Fruit fly (Drosophila melanogaster) whole organism, embryonic: ENCODE data around the gene CG42814.

Experiments used
- Atf3 ChIP-seq: fragments of 200-800 bp; sonication (Bioruptor generic); optimal IDR thresholded peaks from 3 replicates; lab custom pipeline; 2016; ENCODE audit warnings: missing biosample characterization, missing genetic modification characterization
- C15 ChIP-seq: fragments of 200-800 bp; sonication (Bioruptor generic); IDR thresholded peaks from 3 replicates; pipeline ENCODE4 v1.3.6; 2022; ENCODE audit warnings: missing biosample characterization, missing genetic modification characterization
- CG10321 ChIP-seq: fragments of 200-800 bp; sonication (Bioruptor generic); IDR thresholded peaks from 2 replicates; pipeline ENCODE4 v1.3.6; 2022; ENCODE audit warnings: missing biosample characterization, missing genetic modification characterization
- CG10431 ChIP-seq: fragments of 200-800 bp; sonication (Bioruptor generic); optimal IDR thresholded peaks from 3 replicates; lab custom pipeline; 2018; ENCODE audit warnings: missing biosample characterization, mild to moderate bottlenecking, missing genetic modification characterization
- CG11398 ChIP-seq: fragments of 200-800 bp; sonication (Bioruptor generic); optimal IDR thresholded peaks from 2 replicates; lab custom pipeline; 2016; ENCODE audit warnings: missing biosample characterization, missing genetic modification characterization
- CG12299 ChIP-seq: fragments of 200-800 bp; sonication (Bioruptor generic); optimal IDR thresholded peaks from 2 replicates; lab custom pipeline; 2018; ENCODE audit warnings: missing biosample characterization, mild to moderate bottlenecking, missing genetic modification characterization
- CG13775 ChIP-seq: fragments of 200-800 bp; sonication (Bioruptor generic); optimal IDR thresholded peaks from 3 replicates; lab custom pipeline; 2017; ENCODE audit warnings: missing biosample characterization, mild to moderate bottlenecking, missing genetic modification characterization
- CG14860 ChIP-seq: fragments of 200-800 bp; sonication (Bioruptor generic); IDR thresholded peaks from 3 replicates; pipeline ENCODE4 v1.3.6; 2022; ENCODE audit warnings: missing biosample characterization, missing genetic modification characterization; ENCODE audit not compliant: partially characterized antibody
- CG14965 ChIP-seq: fragments of 200-800 bp; sonication (Bioruptor generic); optimal IDR thresholded peaks from 2 replicates; lab custom pipeline; 2016; ENCODE audit warnings: missing biosample characterization, missing genetic modification characterization, borderline replicate concordance
- CG15601 ChIP-seq: fragments of 200-800 bp; sonication (Bioruptor generic); optimal IDR thresholded peaks from 3 replicates; lab custom pipeline; 2019; ENCODE audit warnings: missing biosample characterization, mild to moderate bottlenecking, missing genetic modification characterization, moderate library complexity
- CG16779 ChIP-seq: fragments of 200-800 bp; sonication (Bioruptor generic); IDR thresholded peaks from 2 replicates; pipeline ENCODE4 v1.3.6; 2022; ENCODE audit warnings: missing biosample characterization, missing genetic modification characterization
- CG18476 ChIP-seq: fragments of 200-800 bp; sonication (Bioruptor generic); optimal IDR thresholded peaks from 2 replicates; lab custom pipeline; 2016; ENCODE audit warnings: missing biosample characterization, mild to moderate bottlenecking, missing genetic modification characterization
- CG18599 ChIP-seq: fragments of 200-800 bp; sonication (Bioruptor generic); optimal IDR thresholded peaks from 3 replicates; lab custom pipeline; 2017; ENCODE audit warnings: missing biosample characterization, missing genetic modification characterization, mild to moderate bottlenecking, moderate library complexity, missing genetic modification reagents
- CG18764 ChIP-seq: fragments of 200-800 bp; sonication (Bioruptor generic); optimal IDR thresholded peaks from 3 replicates; lab custom pipeline; 2016; ENCODE audit warnings: missing biosample characterization, missing genetic modification characterization
- CG2199 ChIP-seq: fragments of 200-800 bp; sonication (Bioruptor generic); IDR thresholded peaks from 3 replicates; pipeline ENCODE4 v1.3.6; 2022; ENCODE audit warnings: missing biosample characterization, missing genetic modification characterization
- CG2889 ChIP-seq: fragments of 200-800 bp; sonication (Bioruptor generic); IDR thresholded peaks from 3 replicates; pipeline ENCODE4 v1.3.6; 2022; ENCODE audit warnings: missing biosample characterization, missing genetic modification characterization
- CG33213 ChIP-seq: fragments of 200-800 bp; sonication (Bioruptor generic); optimal IDR thresholded peaks from 3 replicates; lab custom pipeline; 2016; ENCODE audit warnings: missing biosample characterization, missing genetic modification characterization
- CG3726 ChIP-seq: fragments of 200-800 bp; sonication (Bioruptor generic); IDR thresholded peaks from 3 replicates; pipeline ENCODE4, ENCODE4 v1.3.6; 2022; ENCODE audit warnings: missing biosample characterization, missing genetic modification characterization
- CG4707 ChIP-seq: fragments of 200-800 bp; sonication (Bioruptor generic); optimal IDR thresholded peaks from 2 replicates; lab custom pipeline; 2018; ENCODE audit warnings: missing biosample characterization, mild to moderate bottlenecking, missing genetic modification characterization, moderate library complexity
- CG6254 ChIP-seq: fragments of 200-800 bp; sonication (Bioruptor generic); optimal IDR thresholded peaks from 3 replicates; lab custom pipeline; 2017; ENCODE audit warnings: mild to moderate bottlenecking, missing biosample characterization, missing genetic modification reagents, missing genetic modification characterization
- CG7839 ChIP-seq: fragments of 200-800 bp; sonication (Bioruptor generic); optimal IDR thresholded peaks from 3 replicates; lab custom pipeline; 2018; ENCODE audit warnings: missing biosample characterization, mild to moderate bottlenecking, missing genetic modification characterization, moderate library complexity
- ERR ChIP-seq: fragments of 200-800 bp; sonication (Bioruptor generic); optimal IDR thresholded peaks from 2 replicates; lab custom pipeline; 2016; ENCODE audit warnings: missing biosample characterization, missing genetic modification characterization
- Eip74EF ChIP-seq, 2 experiments: fragments of 200-800 bp in 1 of 2; fragments of >200 bp in 1 of 2; sonication (Bioruptor generic) in 1 of 2; optimal IDR thresholded peaks; 2 replicates each; lab custom pipeline; 2017 to 2019; ENCODE audit warnings: missing biosample characterization in 2 of 2, missing genetic modification characterization in 2 of 2, mild to moderate bottlenecking in 1 of 2, moderate library complexity in 1 of 2
- Fer1 ChIP-seq: fragments of 200-800 bp; sonication (Bioruptor generic); optimal IDR thresholded peaks from 2 replicates; lab custom pipeline; 2017; ENCODE audit warnings: missing biosample characterization, mild to moderate bottlenecking, missing genetic modification characterization
- Fer2 ChIP-seq: fragments of 200-800 bp; sonication (Bioruptor generic); optimal IDR thresholded peaks from 2 replicates; lab custom pipeline; 2018; ENCODE audit warnings: missing biosample characterization, mild to moderate bottlenecking, missing genetic modification characterization, moderate library complexity
- H15 ChIP-seq: fragments of 200-800 bp; sonication (Bioruptor generic); IDR thresholded peaks from 3 replicates; pipeline ENCODE4 v1.3.6; 2022; ENCODE audit warnings: missing biosample characterization, missing genetic modification characterization
- Myb ChIP-seq: fragments of 200-800 bp; sonication (Bioruptor generic); optimal IDR thresholded peaks from 2 replicates; lab custom pipeline; 2016; ENCODE audit warnings: missing biosample characterization, missing genetic modification characterization
- Poxn ChIP-seq: fragments of 200-800 bp; sonication (Bioruptor generic); IDR thresholded peaks from 2 replicates; pipeline ENCODE4 v1.3.6; 2022; ENCODE audit warnings: missing biosample characterization, missing genetic modification characterization
- Sin3A ChIP-seq: fragments of >200 bp; optimal IDR thresholded peaks from 2 replicates; lab custom pipeline; 2018
- Sry-δ ChIP-seq: fragments of 200-800 bp; sonication (Bioruptor generic); optimal IDR thresholded peaks from 2 replicates; lab custom pipeline; 2016; ENCODE audit warnings: missing biosample characterization, missing genetic modification characterization
- Xbp1 ChIP-seq: fragments of 200-800 bp; sonication (Bioruptor generic); optimal IDR thresholded peaks from 3 replicates; lab custom pipeline; 2016; ENCODE audit warnings: missing biosample characterization, mild to moderate bottlenecking, missing genetic modification characterization
- abd-A ChIP-seq: fragments of 200-800 bp; sonication (Bioruptor generic); optimal IDR thresholded peaks from 3 replicates; lab custom pipeline; 2019; ENCODE audit warnings: missing biosample characterization, mild to moderate bottlenecking, missing genetic modification characterization, moderate library complexity
- br ChIP-seq: fragments of >200 bp; optimal IDR thresholded peaks from 2 replicates; lab custom pipeline; 2017
- cato ChIP-seq: fragments of 200-800 bp; sonication (Bioruptor generic); optimal IDR thresholded peaks from 2 replicates; lab custom pipeline; 2016; ENCODE audit warnings: missing biosample characterization, missing genetic modification characterization, borderline replicate concordance
- caup ChIP-seq: fragments of 200-800 bp; sonication (Bioruptor generic); optimal IDR thresholded peaks from 3 replicates; lab custom pipeline; 2017; ENCODE audit warnings: missing biosample characterization, mild to moderate bottlenecking, missing genetic modification characterization, moderate library complexity; ENCODE audit not compliant: severe bottlenecking
- chm ChIP-seq: fragments of 200-800 bp; sonication (Bioruptor generic); IDR thresholded peaks from 2 replicates; pipeline ENCODE4 v1.3.6; 2022; ENCODE audit warnings: missing biosample characterization, missing genetic modification characterization
- chn ChIP-seq: fragments of 200-800 bp; sonication (Bioruptor generic); optimal IDR thresholded peaks from 2 replicates; lab custom pipeline; 2016; ENCODE audit warnings: missing biosample characterization, missing genetic modification characterization
- crp ChIP-seq, 2 experiments: fragments of 200-800 bp; sonication (Bioruptor generic); optimal IDR thresholded peaks; 2 replicates in 1 of 2; 3 replicates in 1 of 2; lab custom pipeline; 2017; ENCODE audit warnings: missing biosample characterization in 2 of 2, missing genetic modification characterization in 2 of 2, mild to moderate bottlenecking in 1 of 2, moderate library complexity in 1 of 2
- eyg ChIP-seq: fragments of 200-800 bp; sonication (Bioruptor generic); optimal IDR thresholded peaks from 3 replicates; lab custom pipeline; 2016; ENCODE audit warnings: missing biosample characterization, missing genetic modification characterization
- fru ChIP-seq: fragments of >200 bp; optimal IDR thresholded peaks from 2 replicates; lab custom pipeline; 2017
- inv ChIP-seq: fragments of 200-800 bp; sonication (Bioruptor generic); IDR thresholded peaks from 2 replicates; pipeline ENCODE4 v1.3.6; 2022; ENCODE audit warnings: missing biosample characterization, missing genetic modification characterization; ENCODE audit not compliant: partially characterized antibody
- jing ChIP-seq: fragments of 200-800 bp; sonication (Bioruptor generic); optimal IDR thresholded peaks from 2 replicates; lab custom pipeline; 2018; ENCODE audit warnings: missing biosample characterization, mild to moderate bottlenecking, missing genetic modification characterization
- klu ChIP-seq: fragments of 200-800 bp; sonication (Bioruptor generic); IDR thresholded peaks from 2 replicates; pipeline ENCODE4 v1.3.6; 2022; ENCODE audit warnings: missing biosample characterization, missing genetic modification characterization
- maf-S ChIP-seq: fragments of 200-800 bp; sonication (Bioruptor generic); optimal IDR thresholded peaks from 2 replicates; lab custom pipeline; 2016; ENCODE audit warnings: missing biosample characterization, missing genetic modification characterization
- nerfin-2 ChIP-seq: fragments of 200-800 bp; sonication (Bioruptor generic); IDR thresholded peaks from 2 replicates; pipeline ENCODE4 v1.3.6; 2022; ENCODE audit warnings: missing biosample characterization, missing genetic modification characterization; ENCODE audit not compliant: partially characterized antibody
- otp ChIP-seq: fragments of 200-800 bp; sonication (Bioruptor generic); IDR thresholded peaks from 3 replicates; pipeline ENCODE4, ENCODE4 v1.3.6; 2022; ENCODE audit warnings: missing biosample characterization, missing genetic modification characterization
- repo ChIP-seq: fragments of 200-800 bp; sonication (Bioruptor generic); optimal IDR thresholded peaks from 2 replicates; lab custom pipeline; 2016; ENCODE audit warnings: missing biosample characterization, missing genetic modification characterization
- sna ChIP-seq: fragments of 200-800 bp; sonication (Bioruptor generic); IDR thresholded peaks from 2 replicates; pipeline ENCODE4 v1.3.6; 2022; ENCODE audit warnings: missing biosample characterization, missing genetic modification characterization; ENCODE audit not compliant: partially characterized antibody
- tll ChIP-seq, 2 experiments: fragments of 200-800 bp in 1 of 2; fragments of >200 bp in 1 of 2; sonication (Bioruptor generic) in 1 of 2; optimal IDR thresholded peaks; 2 replicates each; lab custom pipeline; 2017 to 2019; ENCODE audit warnings: missing biosample characterization in 2 of 2, missing genetic modification characterization in 2 of 2, mild to moderate bottlenecking in 1 of 2, moderate library complexity in 1 of 2

The CG42814 gene

DNA sequence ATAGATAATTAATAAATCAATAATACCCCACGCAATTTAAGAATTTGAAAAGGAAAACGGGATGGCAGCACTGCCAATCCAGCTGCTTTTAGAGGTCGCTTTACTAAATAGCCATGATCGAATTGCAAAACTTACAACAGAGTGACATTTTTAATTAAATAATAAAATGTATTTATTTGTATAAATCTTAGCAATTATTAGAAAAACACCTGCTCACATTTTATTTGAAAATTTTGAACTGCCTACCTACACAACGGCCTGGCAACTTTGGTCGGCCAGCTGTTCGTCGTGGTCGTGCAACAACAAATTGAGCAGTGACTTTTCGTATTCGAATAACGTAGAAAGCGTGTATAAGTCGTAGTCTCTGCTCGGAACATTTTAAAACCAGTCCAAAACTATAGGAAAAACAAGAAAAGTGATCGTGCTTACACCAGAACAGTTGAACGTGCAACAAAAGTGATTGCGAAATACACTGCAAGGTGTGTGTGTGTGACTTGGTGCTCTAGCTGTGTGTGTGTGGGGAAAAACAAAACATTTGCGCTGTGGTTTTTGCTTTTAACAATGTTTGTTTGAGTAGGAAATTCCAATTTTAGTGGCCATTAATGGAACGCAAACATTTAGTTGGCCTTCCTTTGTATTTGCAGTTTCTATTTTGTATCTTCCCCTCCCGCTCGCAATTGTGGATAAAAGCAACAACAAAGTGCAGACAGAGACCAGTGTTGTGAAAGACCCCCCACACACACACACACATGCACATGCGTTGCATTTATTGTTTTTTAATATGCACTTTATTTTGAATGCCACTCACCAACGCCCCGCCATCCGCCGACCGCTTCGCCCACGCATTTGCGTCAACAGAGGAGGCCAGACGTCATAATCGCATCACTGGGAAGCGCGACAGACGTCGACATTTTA lies 45.5 kb upstream of the CG42814 start, which contains the start of gene CG5938 (continued):
- peak; percentile 29 for TF ChIP-seq CG18599
- TF ChIP-seq Eip74EF (GFP tag; optimal IDR thresholded peaks at IDR 0.05; lab: Kevin White, UChicago): peak in 1 of 2 experiments; percentile 12
- TF ChIP-seq CG33213 (GFP tag; lab: Kevin White, UChicago): no peak
- TF ChIP-seq fru (lab: Kevin White, UChicago): no peak
- TF ChIP-seq CG14860 (GFP tag; lab: Robert Waterston, UW): no peak
- peak; percentile 23 for TF ChIP-seq CG18764 (GFP tag; lab: Kevin White, UChicago)
- TF ChIP-seq CG14965 (GFP tag; lab: Kevin White, UChicago): no peak
- no peak for TF ChIP-seq inv (GFP tag; lab: Robert Waterston, UW)
- TF ChIP-seq eyg (GFP tag; lab: Kevin White, UChicago): no peak
- TF ChIP-seq CG10431 (GFP tag; lab: Kevin White, UChicago): peak; percentile 57
- peak; percentile 22 for TF ChIP-seq Fer1 (GFP tag; lab: Kevin White, UChicago)
- no peak for TF ChIP-seq maf-S
- TF ChIP-seq chm: no peak
- no peak for TF ChIP-seq CG3726 (GFP tag; lab: Robert Waterston, UW)
- peak; percentile 38 for TF ChIP-seq abd-A (tag; lab: Kevin White, UChicago)
- TF ChIP-seq CG16779 (GFP tag; lab: Robert Waterston, UW): no peak
- no peak for TF ChIP-seq Sry-δ
- no peak for TF ChIP-seq klu (GFP tag; lab: Robert Waterston, UW)
- peak; percentile 29 to 88 for TF ChIP-seq crp (GFP tag; optimal IDR thresholded peaks at IDR 0.05; lab: Kevin White, UChicago)
- TF ChIP-seq C15 (GFP tag; lab: Robert Waterston, UW): no peak
- TF ChIP-seq tll (GFP tag; optimal IDR thresholded peaks at IDR 0.05; lab: Kevin White, UChicago): peak in 1 of 2 experiments; percentile 76
- TF ChIP-seq CG15601 (tag; lab: Kevin White, UChicago): peak; percentile 19
- peak; percentile 0 for TF ChIP-seq Myb (GFP tag; lab: Kevin White, UChicago)
- peak; percentile 58 for TF ChIP-seq CG13775 (GFP tag; lab: Kevin White, UChicago)
- TF ChIP-seq CG18476: peak; percentile 19
- TF ChIP-seq otp (GFP tag; lab: Robert Waterston, UW): no peak
- no peak for TF ChIP-seq nerfin-2 (GFP tag; lab: Robert Waterston, UW)
- TF ChIP-seq caup (GFP tag; lab: Kevin White, UChicago): no peak
- no peak for TF ChIP-seq Atf3
- TF ChIP-seq CG4707 (GFP tag; lab: Kevin White, UChicago): no peak
- TF ChIP-seq jing: no peak
- TF ChIP-seq Poxn (GFP tag; lab: Robert Waterston, UW): no peak
- no peak for TF ChIP-seq Sin3A (lab: Kevin White, UChicago)
- TF ChIP-seq Fer2 (tag; lab: Kevin White, UChicago): no peak
- no peak for TF ChIP-seq ERR (GFP tag; lab: Kevin White, UChicago)
- TF ChIP-seq CG7839 (tag; lab: Kevin White, UChicago): peak; percentile 18
- TF ChIP-seq CG12299 (tag; lab: Kevin White, UChicago): no peak
- TF ChIP-seq Xbp1 (GFP tag; lab: Kevin White, UChicago): peak; percentile 7
- TF ChIP-seq sna (GFP tag; lab: Robert Waterston, UW): no peak
- no peak for TF ChIP-seq br (lab: Kevin White, UChicago)
- no peak for TF ChIP-seq CG11398 (GFP tag; lab: Kevin White, UChicago)
- TF ChIP-seq CG2199 (GFP tag; lab: Robert Waterston, UW): 0 out of 3 replicates have a peak, but pooled peaks have one; percentile 65
- TF ChIP-seq H15 (GFP tag; lab: Robert Waterston, UW): no peak
- TF ChIP-seq chn: no peak
- TF ChIP-seq CG10321 (GFP tag; lab: Robert Waterston, UW): no peak
- TF ChIP-seq repo (GFP tag; lab: Kevin White, UChicago): no peak
- TF ChIP-seq CG6254 (GFP tag; lab: Kevin White, UChicago): no peak
- peak; percentile 27 for TF ChIP-seq cato (GFP tag; lab: Kevin White, UChicago)
- TF ChIP-seq CG2889: no peak
